Worm (Caenorhabditis elegans) whole organism, midembryonic: Measurements from ENCODE around the gene fntb-1.

ENCODE experiments used
- T22C8.4 ChIP-seq: fragments of 200-800 bp; sonication (Bioruptor generic); IDR thresholded peaks from 2 replicates; pipeline ENCODE4 v1.3.6; 2022; ENCODE audit warnings: missing genetic modification characterization, missing compliant biosample characterization
- flt-1 ChIP-seq: fragments of 200-800 bp; sonication (Bioruptor generic); IDR thresholded peaks from 2 replicates; pipeline ENCODE4 v1.3.6; 2022; ENCODE audit warnings: missing genetic modification characterization, missing compliant biosample characterization

- TF ChIP-seq T22C8.4 (no peak), flt-1 (GFP tag; lab: Robert Waterston, UW) (no peak)
These were observed 13.9 kb upstream of the fntb-1 start for ce11 chrV:14433584-14433983.
